Worm (Caenorhabditis elegans): Measurements from ENCODE around the gene F53G2.3.
A peak's percentile ranks its signal among the peaks of the same experiment; 100 is the strongest.

The F53G2.3 gene

ce11 chrII:2473270-2473669 lies 6.9 kb upstream of the F53G2.3 start, which contains the start of gene tsr-1:
TSS of gene tsr-1 (minus strand) at chrII:2473370.
- TF ChIP-seq ceh-28 (tag; optimal IDR thresholded peaks at IDR 0.05): no peak
- no peak for TF ChIP-seq lin-15B (tag; optimal IDR thresholded peaks at IDR 0.05)
- TF ChIP-seq egl-27 (tag; optimal IDR thresholded peaks at IDR 0.05): no peak
- no peak for TF ChIP-seq ztf-11 (tag; optimal IDR thresholded peaks at IDR 0.05)
- TF ChIP-seq mdl-1 (tag; optimal IDR thresholded peaks at IDR 0.05): no peak
- no peak for TF ChIP-seq pha-4 (tag; optimal IDR thresholded peaks at IDR 0.05)
- no peak for TF ChIP-seq tbx-2 (tag; optimal IDR thresholded peaks at IDR 0.05)
- TF ChIP-seq lin-39 (tag; optimal IDR thresholded peaks at IDR 0.05): no peak
- no peak for TF ChIP-seq elt-3 (tag; optimal IDR thresholded peaks at IDR 0.05)
- TF ChIP-seq unc-39 (tag; optimal IDR thresholded peaks at IDR 0.05): no peak
- no peak for TF ChIP-seq hmg-11 (tag; optimal IDR thresholded peaks at IDR 0.05)
- TF ChIP-seq R02D3.7 (tag; optimal IDR thresholded peaks at IDR 0.05): no peak

- TF ChIP-seq mdl-1 (tag; optimal IDR thresholded peaks at IDR 0.05): no peak
- no peak for TF ChIP-seq ceh-16 (tag; optimal IDR thresholded peaks at IDR 0.05)
- TF ChIP-seq lin-15B (tag; optimal IDR thresholded peaks at IDR 0.05): no peak
- no peak for TF ChIP-seq nhr-76 (tag; optimal IDR thresholded peaks at IDR 0.05)
- no peak for TF ChIP-seq fkh-10 (GFP tag; optimal IDR thresholded peaks at IDR 0.05)
These were observed 1.7 kb upstream of the F53G2.3 start, which contains the start of gene mnat-1 for ce11 chrII:2478543-2478942. TSS of gene mnat-1 (minus strand) at chrII:2478643.

ce11 chrII:2479047-2479446 lies 1.2 kb upstream of the F53G2.3 start, which contains the start of gene F53G2.12:
TSS of gene F53G2.12 (minus strand) at chrII:2479090.
- TF ChIP-seq elt-2 (tag; optimal IDR thresholded peaks at IDR 0.05): peak; percentile 2
- TF ChIP-seq mml-1 (tag; optimal IDR thresholded peaks at IDR 0.05): no peak
- no peak for TF ChIP-seq nhr-23 (tag; optimal IDR thresholded peaks at IDR 0.05)
- TF ChIP-seq lsy-12 (tag; optimal IDR thresholded peaks at IDR 0.05): no peak

ce11 chrII:2481621-2482020 lies 1.4 kb downstream of the F53G2.3 start, which contains the start of gene F53G2.2:
TSS of gene F53G2.2 (plus strand) at chrII:2481921.
- TF ChIP-seq zag-1 (tag; optimal IDR thresholded peaks at IDR 0.05) (no peak), lin-39 (tag; optimal IDR thresholded peaks at IDR 0.05) (no peak), nhr-28 (tag; optimal IDR thresholded peaks at IDR 0.05) (no peak), nhr-11 (tag; optimal IDR thresholded peaks at IDR 0.05) (no peak), egl-27 (tag; optimal IDR thresholded peaks at IDR 0.05) (no peak), mml-1 (tag; optimal IDR thresholded peaks at IDR 0.05) (no peak), fkh-10 (GFP tag; optimal IDR thresholded peaks at IDR 0.05) (no peak), nhr-12 (tag; optimal IDR thresholded peaks at IDR 0.05) (no peak), ceh-28 (tag; optimal IDR thresholded peaks at IDR 0.05) (no peak), nhr-23 (tag; optimal IDR thresholded peaks at IDR 0.05) (no peak), nhr-25 (tag; optimal IDR thresholded peaks at IDR 0.05) (no peak), snpc-4 (tag; optimal IDR thresholded peaks at IDR 0.05) (no peak), nhr-76 (tag; optimal IDR thresholded peaks at IDR 0.05) (no peak), tbx-2 (tag; optimal IDR thresholded peaks at IDR 0.05) (no peak), unc-39 (tag; optimal IDR thresholded peaks at IDR 0.05) (no peak), ama-1 (optimal IDR thresholded peaks at IDR 0.05) (no peak)

- TF ChIP-seq unc-62 (GFP tag; optimal IDR thresholded peaks at IDR 0.05) (no peak), snpc-4 (tag; optimal IDR thresholded peaks at IDR 0.05) (no peak), lin-15B (tag; optimal IDR thresholded peaks at IDR 0.05) (no peak), fos-1 (tag; optimal IDR thresholded peaks at IDR 0.05) (no peak), lin-39 (tag; optimal IDR thresholded peaks at IDR 0.05) (no peak), ztf-11 (tag; optimal IDR thresholded peaks at IDR 0.05) (no peak), nhr-67 (tag; optimal IDR thresholded peaks at IDR 0.05) (no peak)
These were observed 3.3 kb downstream of the F53G2.3 start, which contains the start of gene F53G2.13 for ce11 chrII:2483507-2483906. TSS of gene F53G2.13 (plus strand) at chrII:2483807.

- TF ChIP-seq tbx-2 (tag; optimal IDR thresholded peaks at IDR 0.05): no peak
- TF ChIP-seq R02D3.7 (tag; optimal IDR thresholded peaks at IDR 0.05): no peak
- no peak for TF ChIP-seq egl-5 (tag; optimal IDR thresholded peaks at IDR 0.05)
- TF ChIP-seq elt-1 (tag; optimal IDR thresholded peaks at IDR 0.05): no peak
- TF ChIP-seq ztf-11 (tag; optimal IDR thresholded peaks at IDR 0.05): no peak
- TF ChIP-seq nhr-43 (tag; optimal IDR thresholded peaks at IDR 0.05; ENCODE audit: poor library complexity, severe bottlenecking): no peak
- TF ChIP-seq nhr-25 (tag; optimal IDR thresholded peaks at IDR 0.05): no peak
- TF ChIP-seq nhr-23 (tag; optimal IDR thresholded peaks at IDR 0.05): no peak
- TF ChIP-seq nfya-1 (tag; optimal IDR thresholded peaks at IDR 0.05; ENCODE audit: insufficient read depth): no peak
- no peak for TF ChIP-seq elt-2 (tag; optimal IDR thresholded peaks at IDR 0.05)
- TF ChIP-seq lsy-12 (tag; optimal IDR thresholded peaks at IDR 0.05): no peak
- TF ChIP-seq aly-2 (tag; optimal IDR thresholded peaks at IDR 0.05): no peak
These were observed 8.2 kb downstream of the F53G2.3 start, which contains the start of gene F53G2.1 for ce11 chrII:2488386-2488785. TSS of gene F53G2.1 (plus strand) at chrII:2488686.
